In genomic region chrIII:8375000-8375399, ce11 we compare ENCODE assay signal across 3 worm cellular contexts.
TF ChIP-seq lines count a peak whose summit lies in the region.

Gene met-2, plus strand, starts transcription at chrIII:8375300.

TF ChIP-seq in whole organism, L3 larva, 47 proteins besides CTCF, POLR2A, EP300 and RAD21:
- peak; percentile 10 for TF ChIP-seq nhr-23 (tag; optimal IDR thresholded peaks at IDR 0.05; lab: Kevin White, UChicago)
- no peak for TF ChIP-seq elt-2 (tag; optimal IDR thresholded peaks at IDR 0.05; lab: Kevin White, UChicago)
- TF ChIP-seq elt-1 (tag; optimal IDR thresholded peaks at IDR 0.05; lab: Kevin White, UChicago) = no peak

TF ChIP-seq in whole organism, L4 larva, 104 proteins besides CTCF, POLR2A, EP300 and RAD21:
- TF ChIP-seq T20F7.1 (GFP tag; optimal IDR thresholded peaks at IDR 0.05; lab: Kevin White, UChicago) (peak; percentile 39), mep-1 (tag; optimal IDR thresholded peaks at IDR 0.05; lab: Kevin White, UChicago) (peak; percentile 2), attf-4 (tag; optimal IDR thresholded peaks at IDR 0.05; lab: Kevin White, UChicago) (no peak)

TF ChIP-seq in whole organism, young adult, 124 proteins besides CTCF, POLR2A, EP300 and RAD21:
- TF ChIP-seq hmg-1.2 (GFP tag; IDR thresholded peaks at IDR 0.05; lab: Robert Waterston, UW) = peak; percentile 16; the same call in 1 of the 2 replicates
- TF ChIP-seq ama-1 (optimal IDR thresholded peaks at IDR 0.05; lab: Kevin White, UChicago) = no peak
- peak in 1 of 2 experiments; percentile 38 for TF ChIP-seq ama-1 (GFP tag; optimal IDR thresholded peaks at IDR 0.05; lab: Kevin White, UChicago)
- TF ChIP-seq B0336.3 (GFP tag; IDR thresholded peaks at IDR 0.05; lab: Robert Waterston, UW) = no peak
